Fruit fly (Drosophila melanogaster): Measurements from ENCODE around the gene CG13101.

The CG13101 gene

dm6 chr2L:8937837-8938413 lies 46.7 kb downstream of the CG13101 start (continued):
- TF ChIP-seq dan (GFP tag; IDR thresholded peaks at IDR 0.05) (no peak), odd (GFP tag; optimal IDR thresholded peaks at IDR 0.05) (peak; percentile 24), bsh (GFP tag; optimal IDR thresholded peaks at IDR 0.05) (peak in 1 of 2 experiments; percentile 18), Dp (GFP tag; optimal IDR thresholded peaks at IDR 0.05) (no peak), Hr78 (GFP tag; optimal IDR thresholded peaks at IDR 0.05) (no peak), ATbp (GFP tag; optimal IDR thresholded peaks at IDR 0.05) (peak; percentile 57), Bgb (GFP tag; IDR thresholded peaks at IDR 0.05; ENCODE audit: partially characterized antibody) (no peak), Elba2 (GFP tag; optimal IDR thresholded peaks at IDR 0.05) (no peak), BtbVII (GFP tag; optimal IDR thresholded peaks at IDR 0.05) (no peak), sqz (GFP tag; optimal IDR thresholded peaks at IDR 0.05) (peak; percentile 31), Bteb2 (GFP tag; optimal IDR thresholded peaks at IDR 0.05) (no peak), CG15073 (GFP tag; optimal IDR thresholded peaks at IDR 0.05) (no peak), bowl (GFP tag; IDR thresholded peaks at IDR 0.05) (no peak), CG6791 (GFP tag; IDR thresholded peaks at IDR 0.05; ENCODE audit: partially characterized antibody) (no peak), chn (GFP tag; optimal IDR thresholded peaks at IDR 0.05) (no peak), sens (GFP tag) (peak; percentile 58), Fer3 (tag; optimal IDR thresholded peaks at IDR 0.05) (peak; percentile 30), mld (GFP tag; IDR thresholded peaks at IDR 0.05; ENCODE audit: partially characterized antibody) (no peak), Asciz (GFP tag; optimal IDR thresholded peaks at IDR 0.05) (peak; percentile 67), Doc2 (GFP tag; IDR thresholded peaks at IDR 0.05) (no peak), cad (GFP tag; optimal IDR thresholded peaks at IDR 0.05) (no peak), ac (GFP tag; optimal IDR thresholded peaks at IDR 0.05) (no peak), CG8478 (optimal IDR thresholded peaks at IDR 0.05) (no peak), CG13296 (GFP tag; optimal IDR thresholded peaks at IDR 0.05) (peak; percentile 54), mirr (GFP tag; optimal IDR thresholded peaks at IDR 0.05) (peak; percentile 21), CG3281 (GFP tag; optimal IDR thresholded peaks at IDR 0.05) (peak; percentile 7), CG6813 (GFP tag; optimal IDR thresholded peaks at IDR 0.05) (peak; percentile 27), NC2α (GFP tag; optimal IDR thresholded peaks at IDR 0.05) (no peak), wek (GFP tag; optimal IDR thresholded peaks at IDR 0.05) (peak; percentile 72), usp (GFP tag; optimal IDR thresholded peaks at IDR 0.05) (no peak), nau (GFP tag; optimal IDR thresholded peaks at IDR 0.05) (peak; percentile 32), caup (GFP tag; optimal IDR thresholded peaks at IDR 0.05; ENCODE audit: severe bottlenecking) (peak; percentile 35), tll (GFP tag; optimal IDR thresholded peaks at IDR 0.05) (no peak), gem (tag; optimal IDR thresholded peaks at IDR 0.05) (peak; percentile 2), aop (GFP tag; IDR thresholded peaks at IDR 0.05) (no peak), Med (GFP tag) (peak; percentile 69), sc (optimal IDR thresholded peaks at IDR 0.05) (no peak), sc (GFP tag; optimal IDR thresholded peaks at IDR 0.05) (no peak), Max (GFP tag; optimal IDR thresholded peaks at IDR 0.05) (no peak), fd102C (GFP tag; optimal IDR thresholded peaks at IDR 0.05) (no peak), CG1024 (GFP tag; IDR thresholded peaks at IDR 0.05) (no peak), Optix (GFP tag; IDR thresholded peaks at IDR 0.05) (no peak), vvl (GFP tag; IDR thresholded peaks at IDR 0.05) (no peak), sd (tag; optimal IDR thresholded peaks at IDR 0.05) (peak; percentile 22), Spps (tag; optimal IDR thresholded peaks at IDR 0.05) (no peak), psq (GFP tag; optimal IDR thresholded peaks at IDR 0.05) (no peak), CG15601 (tag; optimal IDR thresholded peaks at IDR 0.05) (peak; percentile 54), exex (tag; optimal IDR thresholded peaks at IDR 0.05) (peak; percentile 28), CG17568 (GFP tag; optimal IDR thresholded peaks at IDR 0.05) (peak; percentile 59), CG12391 (tag; optimal IDR thresholded peaks at IDR 0.05) (no peak)
